Fruit fly (Drosophila melanogaster): ENCODE results near the gene Pomp.

Gene Pomp

dm6 chr2L:20788050-20788449, 594 bp downstream of the Pomp start:
- TF ChIP-seq CG31627 (GFP tag; optimal IDR thresholded peaks at IDR 0.05) (no peak), CG8319 (GFP tag; optimal IDR thresholded peaks at IDR 0.05) (no peak), CG8119 (GFP tag; IDR thresholded peaks at IDR 0.05) (no peak), pdm3 (GFP tag; optimal IDR thresholded peaks at IDR 0.05) (no peak), CG11762 (GFP tag; optimal IDR thresholded peaks at IDR 0.05; ENCODE audit: insufficient read depth) (no peak), lz (GFP tag; optimal IDR thresholded peaks at IDR 0.05) (no peak), Hr39 (GFP tag; optimal IDR thresholded peaks at IDR 0.05) (no peak), Gug (GFP tag; IDR thresholded peaks at IDR 0.05) (no peak), Blimp-1 (GFP tag; optimal IDR thresholded peaks at IDR 0.05) (no peak), spab (GFP tag; optimal IDR thresholded peaks at IDR 0.05) (no peak), CG34406 (GFP tag; optimal IDR thresholded peaks at IDR 0.05) (no peak), CG6163 (GFP tag; IDR thresholded peaks at IDR 0.05) (no peak), CG6276 (GFP tag; optimal IDR thresholded peaks at IDR 0.05) (no peak), esn (GFP tag; optimal IDR thresholded peaks at IDR 0.05) (no peak), CG7368 (GFP tag; optimal IDR thresholded peaks at IDR 0.05) (no peak), svp (GFP tag) (no peak)

- TF ChIP-seq CG8119 (GFP tag; IDR thresholded peaks at IDR 0.05) (no peak), CG3032 (tag; optimal IDR thresholded peaks at IDR 0.05) (no peak), achi (GFP tag; optimal IDR thresholded peaks at IDR 0.05) (no peak), Ets21C (GFP tag; optimal IDR thresholded peaks at IDR 0.05) (no peak), CG11762 (GFP tag; optimal IDR thresholded peaks at IDR 0.05; ENCODE audit: insufficient read depth) (no peak), CG15336 (GFP tag; IDR thresholded peaks at IDR 0.05) (0 out of 2 replicates have a peak, but pooled peaks have one; percentile 21), CG32006 (GFP tag; optimal IDR thresholded peaks at IDR 0.05) (no peak), Eip93F (GFP tag; optimal IDR thresholded peaks at IDR 0.05) (no peak)
Observed at dm6 chr2L:20792521-20792920, 5.1 kb downstream of the Pomp start.

- TF ChIP-seq CG1621 (tag; optimal IDR thresholded peaks at IDR 0.05) (no peak), Eip78C (GFP tag) (peak; percentile 39), CG32006 (GFP tag; optimal IDR thresholded peaks at IDR 0.05) (peak; percentile 14)
Observed at dm6 chr2L:20792988-20793544, 5.6 kb downstream of the Pomp start.

- TF ChIP-seq cyc (GFP tag; optimal IDR thresholded peaks at IDR 0.05) = no peak
- TF ChIP-seq dsx (GFP tag; optimal IDR thresholded peaks at IDR 0.05; ENCODE audit: poor library complexity, severe bottlenecking) = peak; percentile 52
- peak; percentile 10 to 37 for TF ChIP-seq ss (GFP tag; optimal IDR thresholded peaks at IDR 0.05)
- TF ChIP-seq Sox102F (GFP tag; optimal IDR thresholded peaks at IDR 0.05) = peak; percentile 45
- peak; percentile 30 for TF ChIP-seq topi (GFP tag; optimal IDR thresholded peaks at IDR 0.05)
- TF ChIP-seq CG3032 (tag; optimal IDR thresholded peaks at IDR 0.05) = peak; percentile 12
- peak; percentile 31 for TF ChIP-seq CG3919 (GFP tag; optimal IDR thresholded peaks at IDR 0.05)
- TF ChIP-seq Eip75B (GFP tag; optimal IDR thresholded peaks at IDR 0.05) = peak; percentile 3
- TF ChIP-seq Gug (GFP tag; IDR thresholded peaks at IDR 0.05) = no peak
- TF ChIP-seq eg (GFP tag; IDR thresholded peaks at IDR 0.05) = peak; percentile 45; the same call in 1 of the 3 replicates
- TF ChIP-seq CG4318 (GFP tag; optimal IDR thresholded peaks at IDR 0.05) = no peak
- TF ChIP-seq CG15336 (GFP tag; IDR thresholded peaks at IDR 0.05) = no peak
- TF ChIP-seq Met (GFP tag; optimal IDR thresholded peaks at IDR 0.05) = peak; percentile 15
- TF ChIP-seq CG8632 (GFP tag; optimal IDR thresholded peaks at IDR 0.05) = no peak
- peak; percentile 2 for TF ChIP-seq Sox14 (GFP tag; optimal IDR thresholded peaks at IDR 0.05)
- TF ChIP-seq CG6854 (GFP tag; optimal IDR thresholded peaks at IDR 0.05) = peak; percentile 65
- no peak for TF ChIP-seq CG32006 (GFP tag; optimal IDR thresholded peaks at IDR 0.05)
- TF ChIP-seq vri (GFP tag; optimal IDR thresholded peaks at IDR 0.05) = peak; percentile 20
- TF ChIP-seq CG8319 (GFP tag; optimal IDR thresholded peaks at IDR 0.05) = peak; percentile 28
- peak; percentile 26 for TF ChIP-seq CG6808 (GFP tag; optimal IDR thresholded peaks at IDR 0.05)
- peak; percentile 29 for TF ChIP-seq esn (GFP tag; optimal IDR thresholded peaks at IDR 0.05)
- TF ChIP-seq svp (GFP tag) = peak; percentile 70
- TF ChIP-seq CG6163 (GFP tag; IDR thresholded peaks at IDR 0.05) = peak; percentile 58; the same call in 2 of the 3 replicates
- TF ChIP-seq Sox15 (GFP tag; optimal IDR thresholded peaks at IDR 0.05) = no peak
- TF ChIP-seq CG1621 (tag; optimal IDR thresholded peaks at IDR 0.05) = peak; percentile 1
Observed at dm6 chr2L:20793881-20794280, 6.4 kb downstream of the Pomp start.

Data from whole organism, prepupa.